Fruit fly (Drosophila melanogaster) whole organism, embryonic: ENCODE data around the gene CG11905.

Experiments used
- Antp ChIP-seq: fragments of 200-800 bp; sonication (Bioruptor generic); optimal IDR thresholded peaks from 3 replicates; lab custom pipeline; 2016; ENCODE audit warnings: missing biosample characterization, missing genetic modification characterization
- Bgb ChIP-seq: fragments of 200-800 bp; sonication (Bioruptor generic); IDR thresholded peaks from 2 replicates; pipeline ENCODE4 v1.3.6; 2022; ENCODE audit warnings: missing biosample characterization, missing genetic modification characterization; ENCODE audit not compliant: partially characterized antibody
- CG10147 ChIP-seq: fragments of 200-800 bp; sonication (Bioruptor generic); optimal IDR thresholded peaks from 2 replicates; lab custom pipeline; 2019; ENCODE audit warnings: missing biosample characterization, mild to moderate bottlenecking, missing genetic modification characterization, moderate library complexity
- CG11085 ChIP-seq: fragments of 200-800 bp; sonication (Bioruptor generic); IDR thresholded peaks from 2 replicates; pipeline ENCODE4 v1.3.6; 2022; ENCODE audit warnings: missing biosample characterization, missing genetic modification characterization
- CG11398 ChIP-seq: fragments of 200-800 bp; sonication (Bioruptor generic); optimal IDR thresholded peaks from 2 replicates; lab custom pipeline; 2016; ENCODE audit warnings: missing biosample characterization, missing genetic modification characterization
- CG12071 ChIP-seq: fragments of 200-800 bp; sonication (Bioruptor generic); optimal IDR thresholded peaks from 3 replicates; lab custom pipeline; 2018; ENCODE audit warnings: missing biosample characterization, mild to moderate bottlenecking, missing genetic modification characterization
- CG14965 ChIP-seq: fragments of 200-800 bp; sonication (Bioruptor generic); optimal IDR thresholded peaks from 2 replicates; lab custom pipeline; 2016; ENCODE audit warnings: missing biosample characterization, missing genetic modification characterization, borderline replicate concordance
- CG15073 ChIP-seq: fragments of 200-800 bp; sonication (Bioruptor generic); optimal IDR thresholded peaks from 2 replicates; lab custom pipeline; 2016; ENCODE audit warnings: missing biosample characterization, missing genetic modification characterization
- CG1602 ChIP-seq: fragments of 200-800 bp; sonication (Bioruptor generic); optimal IDR thresholded peaks from 3 replicates; lab custom pipeline; 2016; ENCODE audit warnings: missing biosample characterization, missing genetic modification characterization
- CG1647 ChIP-seq: fragments of 200-800 bp; sonication (Bioruptor generic); optimal IDR thresholded peaks from 3 replicates; lab custom pipeline; 2016; ENCODE audit warnings: missing biosample characterization, missing genetic modification characterization
- CG17568 ChIP-seq: fragments of 200-800 bp; sonication (Bioruptor generic); optimal IDR thresholded peaks from 2 replicates; lab custom pipeline; 2018; ENCODE audit warnings: missing biosample characterization, mild to moderate bottlenecking, missing genetic modification characterization, moderate library complexity
- CG17612 ChIP-seq: fragments of 200-800 bp; sonication (Bioruptor generic); IDR thresholded peaks from 2 replicates; pipeline ENCODE4 v1.3.6; 2022; ENCODE audit warnings: missing biosample characterization, missing genetic modification characterization
- CG2712 ChIP-seq: fragments of 200-800 bp; optimal IDR thresholded peaks from 3 replicates; lab custom pipeline; 2019; ENCODE audit warnings: missing biosample characterization, mild to moderate bottlenecking, missing genetic modification characterization, moderate library complexity
- CG30020 ChIP-seq: fragments of 200-800 bp; optimal IDR thresholded peaks from 2 replicates; lab custom pipeline; 2019; ENCODE audit warnings: missing biosample characterization, mild to moderate bottlenecking, missing genetic modification characterization, moderate library complexity
- CG31365 ChIP-seq: fragments of 200-800 bp; sonication (Bioruptor generic); optimal IDR thresholded peaks from 2 replicates; lab custom pipeline; 2018; ENCODE audit warnings: missing biosample characterization, mild to moderate bottlenecking, missing genetic modification characterization
- CG3847 ChIP-seq: fragments of 200-800 bp; sonication (Bioruptor generic); IDR thresholded peaks from 2 replicates; pipeline ENCODE4 v1.3.6; 2022; ENCODE audit warnings: missing biosample characterization, missing genetic modification characterization
- CG8290 ChIP-seq, 3 experiments: fragments of 200-800 bp; sonication (Bioruptor generic); optimal IDR thresholded peaks; 2 replicates each; lab custom pipeline; 2016 to 2019; ENCODE audit warnings: missing biosample characterization in 3 of 3, missing genetic modification characterization in 3 of 3, mild to moderate bottlenecking in 2 of 3, moderate library complexity in 1 of 3
- CG8765 ChIP-seq: fragments of 200-800 bp; sonication (Bioruptor generic); IDR thresholded peaks from 2 replicates; pipeline ENCODE4 v1.3.6; 2022; ENCODE audit warnings: missing biosample characterization, missing genetic modification characterization
- CG9876 ChIP-seq: fragments of 200-800 bp; sonication (Bioruptor generic); optimal IDR thresholded peaks from 2 replicates; lab custom pipeline; 2016; ENCODE audit warnings: missing biosample characterization, missing genetic modification characterization
- Ets65A ChIP-seq: fragments of 200-800 bp; sonication (Bioruptor generic); peaks from one replicate; lab custom pipeline; 2016; ENCODE audit warnings: missing biosample characterization, missing genetic modification characterization
- H15 ChIP-seq: fragments of 200-800 bp; sonication (Bioruptor generic); IDR thresholded peaks from 3 replicates; pipeline ENCODE4 v1.3.6; 2022; ENCODE audit warnings: missing biosample characterization, missing genetic modification characterization
- HHEX ChIP-seq: fragments of 200-800 bp; sonication (Bioruptor generic); optimal IDR thresholded peaks from 3 replicates; lab custom pipeline; 2017; ENCODE audit warnings: missing biosample characterization, mild to moderate bottlenecking, missing genetic modification characterization, missing genetic modification reagents
- HmgZ ChIP-seq: fragments of 200-800 bp; sonication (Bioruptor generic); optimal IDR thresholded peaks from 2 replicates; lab custom pipeline; 2018; ENCODE audit warnings: missing biosample characterization, mild to moderate bottlenecking, missing genetic modification characterization
- Lim3 ChIP-seq: fragments of 200-800 bp; sonication (Bioruptor generic); IDR thresholded peaks from 2 replicates; pipeline ENCODE4 v1.3.6; 2022; ENCODE audit warnings: missing biosample characterization, missing genetic modification characterization
- Med ChIP-seq: fragments of 200-800 bp; sonication (Bioruptor generic); peaks from one replicate; lab custom pipeline; 2016; ENCODE audit warnings: missing biosample characterization, missing genetic modification characterization, mild to moderate bottlenecking, inconsistent platforms, moderate library complexity
- Meics ChIP-seq: fragments of 200-800 bp; sonication (Bioruptor generic); optimal IDR thresholded peaks from 2 replicates; lab custom pipeline; 2017; ENCODE audit warnings: missing biosample characterization, mild to moderate bottlenecking, missing genetic modification characterization
- Oli ChIP-seq: fragments of 200-800 bp; sonication (Bioruptor generic); optimal IDR thresholded peaks from 2 replicates; lab custom pipeline; 2018; ENCODE audit warnings: missing biosample characterization, mild to moderate bottlenecking, missing genetic modification characterization, moderate library complexity
- Opbp ChIP-seq: fragments of 200-800 bp; sonication (Bioruptor generic); IDR thresholded peaks from 3 replicates; pipeline ENCODE4 v1.3.6; 2022; ENCODE audit warnings: missing biosample characterization, missing genetic modification characterization; ENCODE audit not compliant: partially characterized antibody
- Rfx ChIP-seq: fragments of 200-800 bp; sonication (Bioruptor generic); IDR thresholded peaks from 2 replicates; pipeline ENCODE4 v1.3.6; 2022; ENCODE audit warnings: missing biosample characterization, missing genetic modification characterization
- Six4 ChIP-seq: fragments of 200-800 bp; sonication (Bioruptor generic); optimal IDR thresholded peaks from 2 replicates; lab custom pipeline; 2016; ENCODE audit warnings: missing biosample characterization, missing genetic modification characterization
- Sox100B ChIP-seq: fragments of 200-800 bp; sonication (Bioruptor generic); optimal IDR thresholded peaks from 3 replicates; lab custom pipeline; 2018; ENCODE audit warnings: missing biosample characterization, mild to moderate bottlenecking, missing genetic modification characterization
- Spps ChIP-seq: fragments of 200-800 bp; sonication (Bioruptor generic); optimal IDR thresholded peaks from 2 replicates; lab custom pipeline; 2018; ENCODE audit warnings: missing biosample characterization, mild to moderate bottlenecking, missing genetic modification characterization
- Trl ChIP-seq, 3 experiments: fragments of >200 bp in 2 of 3; fragments of 200-800 bp in 1 of 3; sonication (Bioruptor generic) in 1 of 3; optimal IDR thresholded peaks; 2 replicates in 1 of 3; 3 replicates in 2 of 3; lab custom pipeline; 2016 to 2017; ENCODE audit warnings: missing biosample characterization in 1 of 3, missing genetic modification characterization in 1 of 3
- al ChIP-seq: fragments of 200-800 bp; sonication (Bioruptor generic); IDR thresholded peaks from 2 replicates; pipeline ENCODE4 v1.3.6; 2022; ENCODE audit warnings: missing biosample characterization, missing genetic modification characterization
- dm ChIP-seq: fragments of 200-800 bp; sonication (Bioruptor generic); optimal IDR thresholded peaks from 3 replicates; lab custom pipeline; 2016; ENCODE audit warnings: missing biosample characterization, missing genetic modification characterization
- dmrt99B ChIP-seq: fragments of 200-800 bp; sonication (Bioruptor generic); optimal IDR thresholded peaks from 2 replicates; lab custom pipeline; 2018; ENCODE audit warnings: missing biosample characterization, mild to moderate bottlenecking, missing genetic modification characterization, moderate library complexity
- grau ChIP-seq: fragments of 200-800 bp; optimal IDR thresholded peaks from 3 replicates; lab custom pipeline; 2019; ENCODE audit warnings: missing biosample characterization, mild to moderate bottlenecking, missing genetic modification characterization, moderate library complexity
- nau ChIP-seq: fragments of 200-800 bp; sonication (Bioruptor generic); optimal IDR thresholded peaks from 3 replicates; lab custom pipeline; 2017; ENCODE audit warnings: missing biosample characterization, mild to moderate bottlenecking, missing genetic modification characterization, missing genetic modification reagents
- nerfin-2 ChIP-seq: fragments of 200-800 bp; sonication (Bioruptor generic); IDR thresholded peaks from 2 replicates; pipeline ENCODE4 v1.3.6; 2022; ENCODE audit warnings: missing biosample characterization, missing genetic modification characterization; ENCODE audit not compliant: partially characterized antibody
- nmo ChIP-seq: fragments of 200-800 bp; sonication (Bioruptor generic); optimal IDR thresholded peaks from 2 replicates; lab custom pipeline; 2018; ENCODE audit warnings: missing biosample characterization, mild to moderate bottlenecking, missing genetic modification characterization, moderate library complexity
- p53 ChIP-seq: fragments of 200-800 bp; sonication (Bioruptor generic); optimal IDR thresholded peaks from 2 replicates; lab custom pipeline; 2016; ENCODE audit warnings: missing biosample characterization, missing genetic modification characterization
- pros ChIP-seq: fragments of 200-800 bp; sonication (Bioruptor generic); optimal IDR thresholded peaks from 3 replicates; lab custom pipeline; 2019; ENCODE audit warnings: missing biosample characterization, mild to moderate bottlenecking, missing genetic modification characterization, moderate library complexity
- sd ChIP-seq: fragments of 200-800 bp; sonication (Bioruptor generic); optimal IDR thresholded peaks from 3 replicates; lab custom pipeline; 2018; ENCODE audit warnings: missing biosample characterization, mild to moderate bottlenecking, missing genetic modification characterization, moderate library complexity
- slp2 ChIP-seq: fragments of 200-800 bp; sonication (Bioruptor generic); optimal IDR thresholded peaks from 2 replicates; lab custom pipeline; 2016; ENCODE audit warnings: missing biosample characterization, missing genetic modification characterization
- sug ChIP-seq: fragments of 200-800 bp; optimal IDR thresholded peaks from 2 replicates; lab custom pipeline; 2019; ENCODE audit warnings: missing biosample characterization, mild to moderate bottlenecking, missing genetic modification characterization, moderate library complexity
- tio ChIP-seq: fragments of 200-800 bp; sonication (Bioruptor generic); optimal IDR thresholded peaks from 2 replicates; lab custom pipeline; 2017; ENCODE audit warnings: missing biosample characterization, missing genetic modification characterization, inconsistent platforms
- twi ChIP-seq: fragments of 200-800 bp; optimal IDR thresholded peaks from 2 replicates; lab custom pipeline; 2019; ENCODE audit warnings: missing biosample characterization, mild to moderate bottlenecking, missing genetic modification characterization, moderate library complexity
- usp ChIP-seq: fragments of >200 bp; optimal IDR thresholded peaks from 2 replicates; lab custom pipeline; 2017; ENCODE audit warnings: missing biosample characterization, missing genetic modification characterization

Gene CG11905

DNA sequence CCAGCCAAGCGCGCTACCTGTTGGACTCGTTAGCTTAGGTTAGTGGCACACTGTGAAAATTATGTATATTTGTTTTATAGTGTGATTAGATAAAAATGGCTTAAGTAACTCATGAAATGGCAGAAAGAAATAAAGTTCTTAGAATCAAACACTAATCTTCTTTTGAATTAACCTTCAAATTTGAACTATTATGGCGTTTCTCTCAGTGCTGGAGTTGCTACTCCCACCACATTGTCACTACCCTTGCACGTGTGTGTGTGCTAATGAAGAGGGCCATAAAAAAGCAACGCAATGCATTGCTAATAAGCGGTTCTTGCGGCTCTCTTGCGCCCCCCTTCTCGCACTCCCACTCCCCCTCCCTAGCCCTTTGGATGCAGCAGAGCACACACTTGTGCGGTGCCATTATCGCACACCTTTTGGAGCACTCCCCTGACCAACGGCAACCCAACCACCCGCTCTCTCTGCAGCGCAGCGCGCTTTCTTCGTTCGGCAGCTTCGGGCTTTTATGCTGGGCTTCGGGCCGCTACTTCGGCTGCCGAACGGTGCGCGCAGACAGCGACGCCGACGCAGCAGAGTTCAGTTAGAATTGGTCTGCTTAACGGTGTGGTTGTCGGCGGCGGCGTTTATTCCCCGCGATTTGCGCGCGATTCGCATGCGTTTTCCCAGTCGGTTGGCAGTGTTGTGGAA, 44.5 kb downstream of the CG11905 start (continued):
- TF ChIP-seq CG30020 (tag; lab: Kevin White, UChicago), result peak; percentile 49
- TF ChIP-seq CG15073 (GFP tag; lab: Kevin White, UChicago), result peak; percentile 71
- peak; percentile 62 for TF ChIP-seq HmgZ (tag; lab: Kevin White, UChicago)
- peak; percentile 84 for TF ChIP-seq grau (tag; lab: Kevin White, UChicago)
- peak; percentile 83 for TF ChIP-seq CG3847 (GFP tag; lab: Robert Waterston, UW)
- TF ChIP-seq Six4 (GFP tag; lab: Kevin White, UChicago), result peak; percentile 92
- peak; percentile 64 for TF ChIP-seq CG17568 (GFP tag; lab: Kevin White, UChicago)
- TF ChIP-seq Bgb (GFP tag; lab: Robert Waterston, UW), result peak; percentile 43; the same call in 1 of the 2 replicates
- TF ChIP-seq Lim3 (GFP tag; lab: Robert Waterston, UW), result peak; percentile 79; the same call in 1 of the 2 replicates
- TF ChIP-seq twi (tag; lab: Kevin White, UChicago), result peak; percentile 78
- no peak for TF ChIP-seq usp
- peak; percentile 92 for TF ChIP-seq pros
- peak; percentile 91 for TF ChIP-seq CG1602 (GFP tag; lab: Kevin White, UChicago)
- TF ChIP-seq CG10147, result peak; percentile 66
- TF ChIP-seq CG1647 (GFP tag; lab: Kevin White, UChicago), result peak; percentile 80
- TF ChIP-seq Ets65A (GFP tag; lab: Kevin White, UChicago), result peak; percentile 96
- peak; percentile 38; the same call in 1 of the 2 replicates for TF ChIP-seq al (GFP tag; lab: Robert Waterston, UW)
- peak; percentile 88 for TF ChIP-seq Antp (GFP tag; lab: Kevin White, UChicago)
- TF ChIP-seq HHEX (GFP tag; lab: Kevin White, UChicago), result peak; percentile 84
- peak; percentile 60 for TF ChIP-seq CG9876 (GFP tag; lab: Kevin White, UChicago)
- TF ChIP-seq CG11085 (GFP tag; lab: Robert Waterston, UW), result peak; percentile 58
- TF ChIP-seq nerfin-2 (GFP tag; lab: Robert Waterston, UW), result no peak
- TF ChIP-seq nau (GFP tag; lab: Kevin White, UChicago), result peak; percentile 85
- TF ChIP-seq slp2, result peak; percentile 86
- peak; percentile 79 for TF ChIP-seq CG11398 (GFP tag; lab: Kevin White, UChicago)
- peak; percentile 88 for TF ChIP-seq Spps (tag; lab: Kevin White, UChicago)
- TF ChIP-seq dmrt99B (tag; lab: Kevin White, UChicago), result peak; percentile 96
- peak; percentile 92 for TF ChIP-seq H15 (GFP tag; lab: Robert Waterston, UW)
- TF ChIP-seq Opbp (GFP tag; lab: Robert Waterston, UW), result 0 out of 3 replicates have a peak, but pooled peaks have one; percentile 31
- TF ChIP-seq CG12071 (GFP tag; lab: Kevin White, UChicago), result peak; percentile 78
- TF ChIP-seq Med (GFP tag; lab: Kevin White, UChicago), result peak; percentile 95
- peak; percentile 84 for TF ChIP-seq dm (GFP tag; lab: Kevin White, UChicago)
- no peak for TF ChIP-seq CG8765 (GFP tag; lab: Robert Waterston, UW)
- peak; percentile 94 for TF ChIP-seq CG2712
- TF ChIP-seq Meics (GFP tag; lab: Kevin White, UChicago), result peak; percentile 73
- TF ChIP-seq CG31365 (tag; lab: Kevin White, UChicago), result peak; percentile 58
- peak; percentile 35 to 50 for TF ChIP-seq Trl (optimal IDR thresholded peaks at IDR 0.05; lab: Kevin White, UChicago)
- peak; percentile 86 for TF ChIP-seq Trl (GFP tag; optimal IDR thresholded peaks at IDR 0.05; lab: Kevin White, UChicago)
- peak; percentile 48 for TF ChIP-seq sug (tag; lab: Kevin White, UChicago)
- TF ChIP-seq nmo (GFP tag; lab: Kevin White, UChicago), result peak; percentile 94
- TF ChIP-seq CG17612 (GFP tag; lab: Robert Waterston, UW), result peak; percentile 43
- peak; percentile 74 for TF ChIP-seq p53 (GFP tag; lab: Kevin White, UChicago)
- peak; percentile 67 for TF ChIP-seq CG8290 (GFP tag; optimal IDR thresholded peaks at IDR 0.05; lab: Kevin White, UChicago)
- peak in 1 of 2 experiments; percentile 68 for TF ChIP-seq CG8290 (tag; optimal IDR thresholded peaks at IDR 0.05; lab: Kevin White, UChicago)
- TF ChIP-seq CG14965 (GFP tag; lab: Kevin White, UChicago), result peak; percentile 28
- peak; percentile 25 for TF ChIP-seq sd
- TF ChIP-seq Rfx (GFP tag; lab: Robert Waterston, UW), result peak; percentile 75
- TF ChIP-seq tio (GFP tag; lab: Kevin White, UChicago), result peak; percentile 87
- peak; percentile 87 for TF ChIP-seq Sox100B
- peak; percentile 94 for TF ChIP-seq Oli
